Fruit fly (Drosophila melanogaster) whole organism, prepupa: ENCODE results near the gene CG42710.

Source experiments
- Blimp-1 ChIP-seq: fragments of 200-800 bp; sonication (Bioruptor generic); optimal IDR thresholded peaks from 3 replicates; lab custom pipeline; 2017; ENCODE audit warnings: missing biosample characterization, missing genetic modification characterization, mild to moderate bottlenecking, moderate library complexity, missing genetic modification reagents
- CG10631 ChIP-seq: fragments of 200-800 bp; sonication (Bioruptor generic); optimal IDR thresholded peaks from 2 replicates; lab custom pipeline; 2016; ENCODE audit warnings: missing biosample characterization, missing genetic modification characterization
- CG11762 ChIP-seq: fragments of 200-800 bp; sonication (Bioruptor generic); optimal IDR thresholded peaks from 3 replicates; lab custom pipeline; 2016; ENCODE audit warnings: missing biosample characterization, missing genetic modification characterization; ENCODE audit not compliant: insufficient read depth
- CG11902 ChIP-seq: fragments of 200-800 bp; sonication (Bioruptor generic); optimal IDR thresholded peaks from 3 replicates; lab custom pipeline; 2016; ENCODE audit warnings: missing biosample characterization, missing genetic modification characterization
- CG1621 ChIP-seq: fragments of 200-800 bp; sonication (Bioruptor generic); optimal IDR thresholded peaks from 3 replicates; lab custom pipeline; 2018; ENCODE audit warnings: missing biosample characterization, mild to moderate bottlenecking, missing genetic modification characterization
- CG3032 ChIP-seq: fragments of 200-800 bp; optimal IDR thresholded peaks from 2 replicates; lab custom pipeline; 2019; ENCODE audit warnings: missing biosample characterization, mild to moderate bottlenecking, missing genetic modification characterization, moderate library complexity
- CG31627 ChIP-seq: fragments of 200-800 bp; sonication (Bioruptor generic); optimal IDR thresholded peaks from 3 replicates; lab custom pipeline; 2016; ENCODE audit warnings: missing biosample characterization, missing genetic modification characterization
- CG34406 ChIP-seq: fragments of 200-800 bp; sonication (Bioruptor generic); optimal IDR thresholded peaks from 3 replicates; lab custom pipeline; 2016; ENCODE audit warnings: missing biosample characterization, missing genetic modification characterization
- CG3919 ChIP-seq: fragments of 200-800 bp; sonication (Bioruptor generic); optimal IDR thresholded peaks from 3 replicates; lab custom pipeline; 2016; ENCODE audit warnings: missing biosample characterization, missing genetic modification characterization
- CG4318 ChIP-seq: fragments of 200-800 bp; sonication (Bioruptor generic); optimal IDR thresholded peaks from 3 replicates; lab custom pipeline; 2017; ENCODE audit warnings: missing biosample characterization, mild to moderate bottlenecking, missing genetic modification characterization
- CG6163 ChIP-seq: fragments of 200-800 bp; sonication (Bioruptor generic); IDR thresholded peaks from 3 replicates; pipeline ENCODE4 v1.3.6; 2022; ENCODE audit warnings: missing biosample characterization, missing genetic modification characterization
- CG6276 ChIP-seq: fragments of 200-800 bp; sonication (Bioruptor generic); optimal IDR thresholded peaks from 2 replicates; lab custom pipeline; 2017; ENCODE audit warnings: missing biosample characterization, mild to moderate bottlenecking, missing genetic modification characterization
- CG6792 ChIP-seq: fragments of 200-800 bp; sonication (Bioruptor generic); optimal IDR thresholded peaks from 3 replicates; lab custom pipeline; 2016; ENCODE audit warnings: missing biosample characterization, missing genetic modification characterization
- CG7368 ChIP-seq: fragments of 200-800 bp; sonication (Bioruptor generic); optimal IDR thresholded peaks from 3 replicates; lab custom pipeline; 2016; ENCODE audit warnings: missing biosample characterization, missing genetic modification characterization
- CG8319 ChIP-seq: fragments of 200-800 bp; sonication (Bioruptor generic); optimal IDR thresholded peaks from 3 replicates; lab custom pipeline; 2016; ENCODE audit warnings: missing biosample characterization, missing genetic modification characterization
- CG8632 ChIP-seq: fragments of 200-800 bp; sonication (Bioruptor generic); optimal IDR thresholded peaks from 3 replicates; lab custom pipeline; 2016; ENCODE audit warnings: missing biosample characterization, missing genetic modification characterization
- Eip75B ChIP-seq: fragments of 200-800 bp; sonication (Bioruptor generic); optimal IDR thresholded peaks from 3 replicates; lab custom pipeline; 2016; ENCODE audit warnings: missing biosample characterization, missing genetic modification characterization
- Eip93F ChIP-seq: fragments of 200-800 bp; sonication (Bioruptor generic); optimal IDR thresholded peaks from 2 replicates; lab custom pipeline; 2016; ENCODE audit warnings: missing biosample characterization, mild to moderate bottlenecking, missing genetic modification characterization
- Ets21C ChIP-seq: fragments of 200-800 bp; sonication (Bioruptor generic); optimal IDR thresholded peaks from 3 replicates; lab custom pipeline; 2016; ENCODE audit warnings: missing biosample characterization, missing genetic modification characterization
- Hr39 ChIP-seq: fragments of 200-800 bp; sonication (Bioruptor generic); optimal IDR thresholded peaks from 2 replicates; lab custom pipeline; 2016; ENCODE audit warnings: missing biosample characterization, missing genetic modification characterization
- Hr4 ChIP-seq: fragments of 200-800 bp; sonication (Bioruptor generic); optimal IDR thresholded peaks from 3 replicates; lab custom pipeline; 2016; ENCODE audit warnings: missing biosample characterization, missing genetic modification characterization
- Lpt ChIP-seq: fragments of 200-800 bp; sonication (Bioruptor generic); optimal IDR thresholded peaks from 3 replicates; lab custom pipeline; 2016; ENCODE audit warnings: missing biosample characterization, missing genetic modification characterization
- Smox ChIP-seq: fragments of 200-800 bp; sonication (Bioruptor generic); optimal IDR thresholded peaks from 3 replicates; lab custom pipeline; 2016; ENCODE audit warnings: missing biosample characterization, missing genetic modification characterization
- Sox102F ChIP-seq: fragments of 200-800 bp; sonication (Bioruptor generic); optimal IDR thresholded peaks from 2 replicates; lab custom pipeline; 2016; ENCODE audit warnings: missing biosample characterization, mild to moderate bottlenecking, missing genetic modification characterization
- Sox14 ChIP-seq: fragments of 200-800 bp; sonication (Bioruptor generic); optimal IDR thresholded peaks from 3 replicates; lab custom pipeline; 2016; ENCODE audit warnings: missing biosample characterization, missing genetic modification characterization
- achi ChIP-seq: fragments of 200-800 bp; sonication (Bioruptor generic); optimal IDR thresholded peaks from 3 replicates; lab custom pipeline; 2016; ENCODE audit warnings: missing biosample characterization, missing genetic modification characterization
- acj6 ChIP-seq: fragments of 200-800 bp; sonication (Bioruptor generic); optimal IDR thresholded peaks from 3 replicates; lab custom pipeline; 2016; ENCODE audit warnings: missing biosample characterization, missing genetic modification characterization
- cyc ChIP-seq: fragments of 200-800 bp; sonication (Bioruptor generic); optimal IDR thresholded peaks from 3 replicates; lab custom pipeline; 2016; ENCODE audit warnings: missing biosample characterization, missing genetic modification characterization
- dac ChIP-seq: fragments of 200-800 bp; sonication (Bioruptor generic); optimal IDR thresholded peaks from 2 replicates; lab custom pipeline; 2017; ENCODE audit warnings: missing biosample characterization, mild to moderate bottlenecking, missing genetic modification characterization
- dsx ChIP-seq: fragments of 200-800 bp; optimal IDR thresholded peaks from 3 replicates; lab custom pipeline; 2019; ENCODE audit warnings: missing biosample characterization, mild to moderate bottlenecking, missing genetic modification characterization, moderate library complexity; ENCODE audit not compliant: poor library complexity, severe bottlenecking
- eg ChIP-seq: fragments of 200-800 bp; sonication (Bioruptor generic); IDR thresholded peaks from 3 replicates; pipeline ENCODE4 v1.3.6; 2022; ENCODE audit warnings: missing biosample characterization, missing genetic modification characterization
- fd59A ChIP-seq: fragments of 200-800 bp; sonication (Bioruptor generic); optimal IDR thresholded peaks from 2 replicates; lab custom pipeline; 2017; ENCODE audit warnings: missing biosample characterization, mild to moderate bottlenecking, missing genetic modification characterization, missing genetic modification reagents
- pdm3 ChIP-seq: fragments of 200-800 bp; sonication (Bioruptor generic); optimal IDR thresholded peaks from 3 replicates; lab custom pipeline; 2016; ENCODE audit warnings: missing biosample characterization, missing genetic modification characterization
- salr ChIP-seq, 2 experiments: fragments of 200-800 bp; sonication (Bioruptor generic); optimal IDR thresholded peaks; 3 replicates each; lab custom pipeline; 2016 to 2018; ENCODE audit warnings: missing biosample characterization in 2 of 2, missing genetic modification characterization in 2 of 2, mild to moderate bottlenecking in 1 of 2
- ss ChIP-seq, 2 experiments: fragments of 200-800 bp; sonication (Bioruptor generic); optimal IDR thresholded peaks; 2 replicates in 1 of 2; 3 replicates in 1 of 2; lab custom pipeline; 2017 to 2018; ENCODE audit warnings: mild to moderate bottlenecking in 2 of 2, missing biosample characterization in 2 of 2, missing genetic modification characterization in 2 of 2, moderate library complexity in 1 of 2
- svp ChIP-seq: fragments of 200-800 bp; sonication (Bioruptor generic); peaks from one replicate; lab custom pipeline; 2016; ENCODE audit warnings: missing biosample characterization, missing genetic modification characterization
- topi ChIP-seq: fragments of 200-800 bp; sonication (Bioruptor generic); optimal IDR thresholded peaks from 3 replicates; lab custom pipeline; 2016; ENCODE audit warnings: missing biosample characterization, missing genetic modification characterization
- vri ChIP-seq: fragments of 200-800 bp; sonication (Bioruptor generic); optimal IDR thresholded peaks from 3 replicates; lab custom pipeline; 2016; ENCODE audit warnings: missing biosample characterization, mild to moderate bottlenecking, missing genetic modification characterization

The CG42710 gene

dm6 chr2L:8784731-8785130, 2.4 kb upstream of the CG42710 start:
- TF ChIP-seq CG4318 (GFP tag; lab: Kevin White, UChicago): no peak
- TF ChIP-seq Lpt (GFP tag; lab: Kevin White, UChicago): no peak
- TF ChIP-seq dac (GFP tag; lab: Kevin White, UChicago): no peak
- no peak for TF ChIP-seq CG3032
- TF ChIP-seq Hr39 (GFP tag; lab: Kevin White, UChicago): no peak
- no peak for TF ChIP-seq Blimp-1 (GFP tag; lab: Kevin White, UChicago)
- no peak for TF ChIP-seq acj6 (GFP tag; lab: Kevin White, UChicago)
- TF ChIP-seq CG11902 (GFP tag; lab: Kevin White, UChicago): no peak
- TF ChIP-seq CG34406 (GFP tag; lab: Kevin White, UChicago): no peak
- no peak for TF ChIP-seq CG10631 (GFP tag; lab: Kevin White, UChicago)
- no peak for TF ChIP-seq CG6276 (GFP tag; lab: Kevin White, UChicago)
- TF ChIP-seq CG11762: no peak
- TF ChIP-seq Smox: no peak
- no peak for TF ChIP-seq CG1621 (tag; lab: Kevin White, UChicago)
- TF ChIP-seq CG8632 (GFP tag; lab: Kevin White, UChicago): no peak
- TF ChIP-seq topi: no peak
- no peak for TF ChIP-seq ss (GFP tag; optimal IDR thresholded peaks at IDR 0.05; lab: Kevin White, UChicago)
- no peak for TF ChIP-seq dsx (GFP tag; lab: Kevin White, UChicago)

- no peak for TF ChIP-seq CG6163 (GFP tag; lab: Robert Waterston, UW)
- peak; percentile 28 for TF ChIP-seq svp (GFP tag; lab: Kevin White, UChicago)
Measured at dm6 chr2L:8781152-8781551, 1.1 kb downstream of the CG42710 start, which contains the start of gene LManVI. LManVI (minus strand) TSS chr2L:8781252.

dm6 chr2L:8776163-8776562, 6.1 kb downstream of the CG42710 start, which contains the start of gene LManV:
LManV (minus strand) TSS chr2L:8776263.
- TF ChIP-seq vri (GFP tag; lab: Kevin White, UChicago) (peak; percentile 14), svp (GFP tag; lab: Kevin White, UChicago) (peak; percentile 14), Sox102F (GFP tag; lab: Kevin White, UChicago) (no peak), ss (GFP tag; optimal IDR thresholded peaks at IDR 0.05; lab: Kevin White, UChicago) (no peak)

- TF ChIP-seq eg (GFP tag; lab: Robert Waterston, UW) (no peak), CG7368 (GFP tag; lab: Kevin White, UChicago) (no peak), achi (GFP tag; lab: Kevin White, UChicago) (no peak), Hr39 (GFP tag; lab: Kevin White, UChicago) (no peak), CG3919 (no peak), Eip75B (GFP tag; lab: Kevin White, UChicago) (no peak), dac (GFP tag; lab: Kevin White, UChicago) (no peak), CG8319 (GFP tag; lab: Kevin White, UChicago) (no peak)
Measured at dm6 chr2L:8772244-8772643, 10.1 kb downstream of the CG42710 start, which contains the start of gene LManIV. LManIV (minus strand) TSS chr2L:8772344.

dm6 chr2L:8768660-8769138, 13.6 kb downstream of the CG42710 start, which contains the start of gene LManIII:
LManIII (minus strand) TSS chr2L:8768710.
- no peak for TF ChIP-seq pdm3 (GFP tag; lab: Kevin White, UChicago)
- no peak for TF ChIP-seq Ets21C (GFP tag; lab: Kevin White, UChicago)
- no peak for TF ChIP-seq Blimp-1 (GFP tag; lab: Kevin White, UChicago)
- TF ChIP-seq CG6792: no peak
- no peak for TF ChIP-seq Sox14 (GFP tag; lab: Kevin White, UChicago)
- no peak for TF ChIP-seq CG11762
- no peak for TF ChIP-seq Eip75B (GFP tag; lab: Kevin White, UChicago)
- no peak for TF ChIP-seq CG3919
- no peak for TF ChIP-seq Hr4 (GFP tag; lab: Kevin White, UChicago)
- no peak for TF ChIP-seq fd59A (GFP tag; lab: Kevin White, UChicago)
- no peak for TF ChIP-seq CG31627 (GFP tag; lab: Kevin White, UChicago)
- no peak for TF ChIP-seq cyc
- no peak for TF ChIP-seq acj6 (GFP tag; lab: Kevin White, UChicago)
- no peak for TF ChIP-seq ss (GFP tag; optimal IDR thresholded peaks at IDR 0.05; lab: Kevin White, UChicago)
- no peak for TF ChIP-seq salr (GFP tag; optimal IDR thresholded peaks at IDR 0.05; lab: Kevin White, UChicago)
- TF ChIP-seq Eip93F (GFP tag; lab: Kevin White, UChicago): no peak
- TF ChIP-seq CG6163 (GFP tag; lab: Robert Waterston, UW): no peak
